Worm (Caenorhabditis elegans) whole organism, L3 larva: ENCODE results near the gene F10C2.7.

Experiments
- R02D3.7 ChIP-seq: fragments of 150-350 bp; optimal IDR thresholded peaks from 2 replicates; lab custom pipeline; 2014; ENCODE audit warnings: missing biosample characterization, missing genetic modification characterization
- ZK546.5 ChIP-seq: sonication (generic microtip); optimal IDR thresholded peaks from 2 replicates; lab custom pipeline; 2017; ENCODE audit warnings: missing biosample characterization, missing genetic modification characterization
- aly-2 ChIP-seq: fragments of 150-350 bp; optimal IDR thresholded peaks from 2 replicates; lab custom pipeline; 2014; ENCODE audit warnings: missing biosample characterization, missing genetic modification characterization
- ama-1 ChIP-seq: fragments of 150-350 bp; optimal IDR thresholded peaks from 2 replicates; lab custom pipeline; 2018
- ceh-16 ChIP-seq: sonication (generic microtip); optimal IDR thresholded peaks from 2 replicates; lab custom pipeline; 2017; ENCODE audit warnings: missing biosample characterization, missing genetic modification characterization
- ceh-28 ChIP-seq: fragments of 150-350 bp; optimal IDR thresholded peaks from 2 replicates; lab custom pipeline; 2014; ENCODE audit warnings: missing biosample characterization, missing genetic modification reagents, missing genetic modification characterization
- ceh-82 ChIP-seq: fragments of 150-350 bp; optimal IDR thresholded peaks from 2 replicates; lab custom pipeline; 2014; ENCODE audit warnings: missing biosample characterization, missing genetic modification characterization
- ceh-9 ChIP-seq: sonication (generic microtip); optimal IDR thresholded peaks from 2 replicates; lab custom pipeline; 2018; ENCODE audit warnings: missing biosample characterization, missing genetic modification characterization
- daf-12 ChIP-seq: fragments of 150-350 bp; optimal IDR thresholded peaks from 2 replicates; lab custom pipeline; 2014; ENCODE audit warnings: missing biosample characterization, missing genetic modification reagents, missing genetic modification characterization
- egl-27 ChIP-seq: sonication (generic microtip); optimal IDR thresholded peaks from 4 replicates; lab custom pipeline; 2017; ENCODE audit warnings: missing biosample characterization, missing genetic modification reagents, missing genetic modification characterization
- elt-1 ChIP-seq: fragments of 150-350 bp; optimal IDR thresholded peaks from 2 replicates; lab custom pipeline; 2014; ENCODE audit warnings: missing biosample characterization, missing genetic modification characterization
- elt-2 ChIP-seq: sonication (generic microtip); optimal IDR thresholded peaks from 2 replicates; lab custom pipeline; 2016; ENCODE audit warnings: missing genetic modification reagents, mild to moderate bottlenecking, missing genetic modification characterization, missing compliant biosample characterization
- elt-3 ChIP-seq, 3 experiments: fragments of 150-350 bp in 1 of 3; sonication (generic microtip) in 2 of 3; optimal IDR thresholded peaks; 2 replicates in 2 of 3; 4 replicates in 1 of 3; lab custom pipeline; 2014 to 2017; ENCODE audit warnings: missing biosample characterization in 3 of 3, missing genetic modification characterization in 3 of 3
- eor-1 ChIP-seq, 2 experiments: fragments of 150-350 bp; optimal IDR thresholded peaks; 2 replicates each; lab custom pipeline; 2014 to 2018; ENCODE audit warnings: missing biosample characterization in 2 of 2, missing genetic modification characterization in 2 of 2
- fkh-10 ChIP-seq: sonication (generic microtip); optimal IDR thresholded peaks from 2 replicates; lab custom pipeline; 2017; ENCODE audit warnings: missing biosample characterization, missing genetic modification reagents, missing genetic modification characterization
- fkh-2 ChIP-seq: fragments of 150-350 bp; optimal IDR thresholded peaks from 2 replicates; lab custom pipeline; 2014; ENCODE audit warnings: missing biosample characterization, missing genetic modification reagents, missing genetic modification characterization
- hmg-11 ChIP-seq: sonication (generic microtip); optimal IDR thresholded peaks from 2 replicates; lab custom pipeline; 2016; ENCODE audit warnings: missing genetic modification characterization, missing compliant biosample characterization
- jun-1 ChIP-seq: fragments of 150-350 bp; optimal IDR thresholded peaks from 2 replicates; lab custom pipeline; 2014; ENCODE audit warnings: missing biosample characterization, missing genetic modification reagents, missing genetic modification characterization
- lin-15B ChIP-seq: fragments of 150-350 bp; optimal IDR thresholded peaks from 2 replicates; lab custom pipeline; 2014; ENCODE audit warnings: missing biosample characterization, missing genetic modification characterization
- lin-39 ChIP-seq: fragments of 150-350 bp; optimal IDR thresholded peaks from 2 replicates; lab custom pipeline; 2018; ENCODE audit warnings: missing biosample characterization, missing genetic modification reagents, missing genetic modification characterization
- mdl-1 ChIP-seq: fragments of 150-350 bp; optimal IDR thresholded peaks from 2 replicates; lab custom pipeline; 2014; ENCODE audit warnings: missing biosample characterization, missing genetic modification characterization
- mml-1 ChIP-seq: fragments of 150-350 bp; sonication (generic microtip); optimal IDR thresholded peaks from 3 replicates; lab custom pipeline; 2014; ENCODE audit warnings: missing biosample characterization, missing genetic modification characterization
- nfya-1 ChIP-seq: sonication (generic microtip); optimal IDR thresholded peaks from 2 replicates; lab custom pipeline; 2017; ENCODE audit warnings: missing genetic modification characterization, mild to moderate bottlenecking, missing compliant biosample characterization, antibody characterized with exemption, moderate library complexity; ENCODE audit not compliant: insufficient read depth
- nhr-12 ChIP-seq: fragments of 150-350 bp; optimal IDR thresholded peaks from 2 replicates; lab custom pipeline; 2014; ENCODE audit warnings: missing biosample characterization, missing genetic modification characterization
- nhr-23 ChIP-seq: fragments of 150-350 bp; optimal IDR thresholded peaks from 2 replicates; lab custom pipeline; 2014; ENCODE audit warnings: missing biosample characterization, missing genetic modification reagents, missing genetic modification characterization
- nhr-237 ChIP-seq: fragments of 150-350 bp; optimal IDR thresholded peaks from 2 replicates; lab custom pipeline; 2014; ENCODE audit warnings: missing biosample characterization, missing genetic modification characterization
- nhr-25 ChIP-seq: sonication (generic microtip); optimal IDR thresholded peaks from 2 replicates; lab custom pipeline; 2017; ENCODE audit warnings: missing biosample characterization, missing genetic modification characterization
- nhr-28 ChIP-seq: fragments of 150-350 bp; optimal IDR thresholded peaks from 2 replicates; lab custom pipeline; 2014; ENCODE audit warnings: missing biosample characterization, missing genetic modification characterization
- nhr-43 ChIP-seq: sonication (generic microtip); optimal IDR thresholded peaks from 2 replicates; lab custom pipeline; 2016; ENCODE audit warnings: mild to moderate bottlenecking, missing genetic modification characterization, missing compliant biosample characterization; ENCODE audit not compliant: poor library complexity, severe bottlenecking
- nhr-76 ChIP-seq: fragments of 150-350 bp; sonication (generic microtip); optimal IDR thresholded peaks from 5 replicates; lab custom pipeline; 2014; ENCODE audit warnings: missing biosample characterization, missing genetic modification characterization
- nhr-77 ChIP-seq: fragments of 150-350 bp; optimal IDR thresholded peaks from 2 replicates; lab custom pipeline; 2014; ENCODE audit warnings: missing biosample characterization, missing genetic modification characterization
- pha-4 ChIP-seq: fragments of 150-350 bp; optimal IDR thresholded peaks from 2 replicates; lab custom pipeline; 2014; ENCODE audit warnings: missing biosample characterization, missing genetic modification reagents, missing genetic modification characterization
- pqm-1 ChIP-seq: fragments of 150-350 bp; optimal IDR thresholded peaks from 2 replicates; lab custom pipeline; 2017; ENCODE audit warnings: missing biosample characterization, missing genetic modification characterization, inconsistent platforms
- sea-2 ChIP-seq: fragments of 150-350 bp; sonication (generic microtip); optimal IDR thresholded peaks from 4 replicates; lab custom pipeline; 2014; ENCODE audit warnings: missing biosample characterization, missing genetic modification reagents, missing genetic modification characterization
- skn-1 ChIP-seq: fragments of 150-350 bp; optimal IDR thresholded peaks from 2 replicates; lab custom pipeline; 2014; ENCODE audit warnings: missing biosample characterization, missing genetic modification characterization
- snpc-4 ChIP-seq: fragments of 150-350 bp; optimal IDR thresholded peaks from 2 replicates; lab custom pipeline; 2014; ENCODE audit warnings: missing biosample characterization, missing genetic modification characterization
- tbx-2 ChIP-seq: sonication (generic microtip); optimal IDR thresholded peaks from 2 replicates; lab custom pipeline; 2016; ENCODE audit warnings: mild to moderate bottlenecking, missing genetic modification characterization, missing compliant biosample characterization
- unc-39 ChIP-seq: sonication (generic microtip); optimal IDR thresholded peaks from 4 replicates; lab custom pipeline; 2017; ENCODE audit warnings: missing biosample characterization, missing genetic modification characterization
- unc-62 ChIP-seq: fragments of 150-350 bp; sonication (generic microtip); optimal IDR thresholded peaks from 4 replicates; lab custom pipeline; 2014; ENCODE audit warnings: missing biosample characterization, missing genetic modification reagents, missing genetic modification characterization
- zag-1 ChIP-seq: fragments of 150-350 bp; optimal IDR thresholded peaks from 2 replicates; lab custom pipeline; 2014; ENCODE audit warnings: missing biosample characterization, missing genetic modification characterization
- ztf-11 ChIP-seq: fragments of 150-350 bp; optimal IDR thresholded peaks from 2 replicates; lab custom pipeline; 2014; ENCODE audit warnings: missing biosample characterization, missing genetic modification characterization
- ztf-4 ChIP-seq: fragments of 150-350 bp; optimal IDR thresholded peaks from 2 replicates; lab custom pipeline; 2014; ENCODE audit warnings: missing biosample characterization, missing genetic modification characterization

The F10C2.7 gene

DNA sequence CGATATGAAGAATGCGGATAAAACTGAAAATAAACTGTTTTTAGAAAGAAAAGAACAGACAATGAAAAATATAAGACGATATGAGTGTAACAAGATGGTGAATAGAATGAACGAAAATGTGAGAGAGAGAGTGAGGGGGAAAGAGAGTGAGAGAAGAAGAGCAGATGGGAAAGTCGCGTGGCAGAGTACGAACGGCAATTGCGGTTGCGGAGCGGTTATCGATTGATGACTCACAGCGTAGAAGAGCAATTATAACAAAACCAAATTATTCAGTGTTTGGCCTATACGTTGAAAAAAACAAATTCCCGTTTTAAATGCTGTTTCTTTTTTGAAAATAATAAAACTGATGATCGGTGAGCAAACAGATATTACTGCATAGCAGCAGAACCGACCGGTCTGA, 11.7 kb downstream of the F10C2.7 start, which contains the start of gene pqn-53:
Gene pqn-53, minus strand, starts transcription at position 23 of the 400 bp plus-strand sequence.
- TF ChIP-seq elt-2 (peak; percentile 7), unc-39 (no peak), lin-39 (tag; lab: Kevin White, UChicago) (peak; percentile 31), ZK546.5 (no peak), elt-1 (no peak), ama-1 (lab: Kevin White, UChicago) (peak; percentile 28), ceh-28 (tag; lab: Kevin White, UChicago) (peak; percentile 63), nhr-237 (tag; lab: Kevin White, UChicago) (no peak), jun-1 (tag; lab: Kevin White, UChicago) (no peak), nfya-1 (peak; percentile 46), snpc-4 (tag; lab: Kevin White, UChicago) (peak; percentile 37), nhr-77 (tag; lab: Kevin White, UChicago) (no peak), nhr-28 (tag; lab: Kevin White, UChicago) (no peak), nhr-25 (tag; lab: Kevin White, UChicago) (peak; percentile 29), pha-4 (tag; lab: Kevin White, UChicago) (peak; percentile 22)

DNA sequence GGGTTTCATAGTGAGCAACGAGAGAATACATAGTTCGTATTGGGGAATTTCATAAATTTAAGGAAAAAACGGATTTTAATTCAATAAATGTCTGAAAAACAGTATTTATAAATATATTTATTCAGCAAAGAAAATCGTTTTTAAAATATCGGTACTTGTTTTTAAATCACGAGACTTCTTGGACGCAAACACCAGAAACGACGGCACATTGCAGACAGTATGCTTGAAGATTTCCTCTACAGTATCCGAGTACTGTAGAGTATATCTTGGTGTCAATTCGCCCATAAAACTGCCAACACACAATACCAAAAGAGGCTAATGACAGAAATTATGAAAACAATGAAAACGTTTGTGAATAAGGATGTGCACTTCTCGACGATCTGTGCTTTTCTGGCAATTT, 12.2 kb downstream of the F10C2.7 start:
- TF ChIP-seq ama-1 (lab: Kevin White, UChicago) (no peak), nhr-43 (tag; lab: Kevin White, UChicago) (no peak), nhr-28 (tag; lab: Kevin White, UChicago) (no peak), mml-1 (tag; lab: Kevin White, UChicago) (no peak), hmg-11 (tag; lab: Kevin White, UChicago) (no peak), aly-2 (no peak), nhr-76 (tag; lab: Kevin White, UChicago) (no peak), unc-62 (GFP tag; lab: Kevin White, UChicago) (no peak), jun-1 (tag; lab: Kevin White, UChicago) (no peak), elt-1 (no peak), ztf-4 (no peak), ztf-11 (tag; lab: Kevin White, UChicago) (no peak), nfya-1 (peak; percentile 5), R02D3.7 (tag; lab: Kevin White, UChicago) (no peak), ceh-28 (tag; lab: Kevin White, UChicago) (no peak), lin-15B (peak; percentile 5)
- TF ChIP-seq, all 47 proteins: peak for 2

DNA sequence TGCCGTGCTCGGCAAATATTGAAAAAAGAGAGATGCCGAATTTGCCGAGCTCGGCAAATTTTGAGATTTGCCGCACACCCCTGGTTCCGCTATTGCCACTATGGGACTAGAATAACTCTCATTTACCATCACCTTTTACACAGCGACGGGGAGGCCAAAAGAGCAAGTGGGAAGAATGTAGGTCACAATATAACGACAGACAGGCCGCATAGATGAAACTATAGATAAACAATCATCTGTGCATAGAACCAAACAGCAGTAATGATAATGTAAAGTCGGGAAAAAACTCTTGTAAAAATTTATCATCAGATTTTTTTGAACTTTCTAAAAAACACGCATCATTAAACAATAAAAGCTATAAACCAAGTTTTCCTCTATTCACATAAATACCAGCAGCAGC, 14.7 kb downstream of the F10C2.7 start, which contains the start of gene kmo-2:
Gene kmo-2, minus strand, starts transcription at position 101 of the 400 bp plus-strand sequence.
- TF ChIP-seq unc-39 (no peak), R02D3.7 (tag; lab: Kevin White, UChicago) (no peak), lin-39 (tag; lab: Kevin White, UChicago) (no peak), jun-1 (tag; lab: Kevin White, UChicago) (no peak), ceh-9 (tag; lab: Kevin White, UChicago) (no peak), ztf-4 (no peak), nhr-23 (tag; lab: Kevin White, UChicago) (no peak), fkh-2 (tag; lab: Kevin White, UChicago) (no peak), daf-12 (no peak), elt-2 (no peak), mml-1 (tag; lab: Kevin White, UChicago) (no peak), egl-27 (tag; lab: Kevin White, UChicago) (no peak), nhr-43 (tag; lab: Kevin White, UChicago) (no peak), skn-1 (tag; lab: Kevin White, UChicago) (no peak), sea-2 (GFP tag; lab: Kevin White, UChicago) (no peak), nfya-1 (no peak)

DNA sequence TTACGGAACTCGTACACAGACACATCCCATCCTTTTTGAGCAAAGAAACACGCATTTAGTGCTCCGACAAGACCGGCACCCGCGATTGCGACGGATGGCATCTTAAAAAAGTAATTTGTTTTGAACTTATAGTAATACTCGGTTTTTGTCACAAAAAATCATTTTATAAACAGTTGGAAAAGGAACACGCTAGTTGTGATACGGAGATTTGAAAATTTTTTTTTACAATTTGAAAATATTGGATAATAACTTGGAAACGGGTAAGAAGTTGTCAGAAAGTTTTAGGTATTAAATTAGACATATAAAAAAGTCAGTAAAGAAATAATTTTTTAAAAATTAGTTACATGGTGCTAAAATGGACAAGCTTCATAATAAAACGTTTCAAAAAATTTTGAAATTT, 16.7 kb downstream of the F10C2.7 start, which contains the start of gene kmo-1:
Gene kmo-1, minus strand, starts transcription at position 101 of the 400 bp plus-strand sequence.
- TF ChIP-seq ama-1 (lab: Kevin White, UChicago) (no peak), ceh-16 (tag; lab: Kevin White, UChicago) (no peak), lin-15B (no peak), mml-1 (tag; lab: Kevin White, UChicago) (no peak), nfya-1 (no peak), nhr-25 (tag; lab: Kevin White, UChicago) (no peak)

DNA sequence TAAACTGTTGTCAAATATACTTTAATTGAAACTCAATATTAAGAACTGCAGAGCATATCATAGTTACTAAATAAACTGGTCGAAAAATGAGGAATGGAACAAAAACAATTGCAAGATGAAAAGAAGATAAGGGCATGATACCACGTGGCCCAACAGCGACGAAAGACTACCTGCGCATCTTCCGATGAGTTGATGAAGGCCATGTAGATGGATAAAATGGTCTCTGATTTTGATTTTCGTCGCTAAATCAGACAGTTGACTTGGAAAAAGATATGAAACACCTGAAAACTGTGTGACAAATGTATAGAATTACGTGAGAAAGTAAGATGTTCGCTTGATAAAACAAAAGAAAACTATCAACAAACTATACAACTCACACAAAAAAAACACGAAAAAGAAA, 17.8 kb downstream of the F10C2.7 start:
- TF ChIP-seq nhr-23 (tag; lab: Kevin White, UChicago) (peak; percentile 22), nhr-28 (tag; lab: Kevin White, UChicago) (no peak), pha-4 (tag; lab: Kevin White, UChicago) (no peak), elt-2 (no peak), zag-1 (tag; lab: Kevin White, UChicago) (no peak), pqm-1 (tag; lab: Kevin White, UChicago) (no peak), elt-3 (tag; optimal IDR thresholded peaks at IDR 0.05; lab: Kevin White, UChicago) (peak in 2 of 3 experiments; percentile 12 to 27), tbx-2 (tag; lab: Kevin White, UChicago) (no peak), mdl-1 (tag; lab: Kevin White, UChicago) (peak; percentile 1), eor-1 (tag; optimal IDR thresholded peaks at IDR 0.05; lab: Kevin White, UChicago) (no peak), ceh-82 (tag; lab: Kevin White, UChicago) (no peak), elt-1 (peak; percentile 55), unc-39 (no peak), fkh-10 (GFP tag; lab: Kevin White, UChicago) (no peak), aly-2 (no peak), nhr-12 (tag; lab: Kevin White, UChicago) (no peak), nhr-43 (tag; lab: Kevin White, UChicago) (peak; percentile 58), nhr-25 (tag; lab: Kevin White, UChicago) (peak; percentile 85)
- TF ChIP-seq, all 47 proteins: peak for 6
